Worm (Caenorhabditis elegans): Measurements from ENCODE around the gene R09D1.13.

ce11 chrII:9481427-9481826, 36.2 kb upstream of the R09D1.13 start:
- TF ChIP-seq lsy-2 (tag; optimal IDR thresholded peaks at IDR 0.05) = no peak
- no peak for TF ChIP-seq snpc-4 (tag; optimal IDR thresholded peaks at IDR 0.05)

Data from whole organism, L2 larva.